Worm (Caenorhabditis elegans): ENCODE measurements around the gene nhr-141.

Gene nhr-141

ce11 chrV:7424336-7424735, 20.1 kb upstream of the nhr-141 start, which contains the start of gene F18E3.10:
Gene F18E3.10, minus strand, starts transcription at chrV:7424436.
- TF ChIP-seq gmeb-2 (tag; optimal IDR thresholded peaks at IDR 0.05) (no peak), dve-1 (tag; optimal IDR thresholded peaks at IDR 0.05) (no peak), ceh-19 (GFP tag; optimal IDR thresholded peaks at IDR 0.05) (no peak), C38D4.7 (GFP tag; optimal IDR thresholded peaks at IDR 0.05) (no peak), sox-4 (tag; optimal IDR thresholded peaks at IDR 0.05) (no peak), pax-1 (tag; optimal IDR thresholded peaks at IDR 0.05) (no peak), lin-11 (tag; optimal IDR thresholded peaks at IDR 0.05) (no peak), C08G9.2 (tag; optimal IDR thresholded peaks at IDR 0.05) (no peak), ceh-9 (tag; optimal IDR thresholded peaks at IDR 0.05) (no peak), K09A11.1 (tag; optimal IDR thresholded peaks at IDR 0.05; ENCODE audit: insufficient read depth) (no peak), K02D7.2 (tag; optimal IDR thresholded peaks at IDR 0.05) (no peak), ref-2 (tag; optimal IDR thresholded peaks at IDR 0.05) (no peak), tbx-2 (tag; optimal IDR thresholded peaks at IDR 0.05) (no peak), T23F11.4 (GFP tag; optimal IDR thresholded peaks at IDR 0.05) (no peak), ceh-48 (tag; optimal IDR thresholded peaks at IDR 0.05) (no peak), hlh-13 (GFP tag; optimal IDR thresholded peaks at IDR 0.05) (no peak), pha-4 (tag; optimal IDR thresholded peaks at IDR 0.05) (no peak), pha-2 (tag; optimal IDR thresholded peaks at IDR 0.05) (no peak), ceh-6 (GFP tag; optimal IDR thresholded peaks at IDR 0.05) (no peak)

- TF ChIP-seq che-1 (tag; optimal IDR thresholded peaks at IDR 0.05) (no peak), sdc-2 (tag; optimal IDR thresholded peaks at IDR 0.05) (no peak), F13H6.1 (tag; optimal IDR thresholded peaks at IDR 0.05) (no peak), ceh-30 (tag; optimal IDR thresholded peaks at IDR 0.05) (no peak), hlh-8 (tag; optimal IDR thresholded peaks at IDR 0.05) (no peak), T23F11.4 (GFP tag; optimal IDR thresholded peaks at IDR 0.05) (no peak), C08G9.2 (tag; optimal IDR thresholded peaks at IDR 0.05) (no peak), zip-5 (tag; optimal IDR thresholded peaks at IDR 0.05) (no peak), ahr-1 (tag; optimal IDR thresholded peaks at IDR 0.05) (no peak), ceh-6 (GFP tag; optimal IDR thresholded peaks at IDR 0.05) (no peak), elt-4 (tag; optimal IDR thresholded peaks at IDR 0.05) (no peak)
Observed at ce11 chrV:7426594-7426993, 17.9 kb upstream of the nhr-141 start, which contains the start of gene srw-68. Gene srw-68, minus strand, starts transcription at chrV:7426694.

- no peak for TF ChIP-seq ceh-18 (tag; optimal IDR thresholded peaks at IDR 0.05)
- no peak for TF ChIP-seq dmd-4 (tag; optimal IDR thresholded peaks at IDR 0.05; ENCODE audit: borderline replicate concordance)
- TF ChIP-seq pag-3 (tag; optimal IDR thresholded peaks at IDR 0.05; ENCODE audit: borderline replicate concordance): no peak
- TF ChIP-seq zip-5 (tag; optimal IDR thresholded peaks at IDR 0.05): no peak
- TF ChIP-seq K02D7.2 (tag; optimal IDR thresholded peaks at IDR 0.05): no peak
Observed at ce11 chrV:7428880-7429279, 15.6 kb upstream of the nhr-141 start, which contains the start of gene srw-69. Gene srw-69, minus strand, starts transcription at chrV:7428980.

DNA sequence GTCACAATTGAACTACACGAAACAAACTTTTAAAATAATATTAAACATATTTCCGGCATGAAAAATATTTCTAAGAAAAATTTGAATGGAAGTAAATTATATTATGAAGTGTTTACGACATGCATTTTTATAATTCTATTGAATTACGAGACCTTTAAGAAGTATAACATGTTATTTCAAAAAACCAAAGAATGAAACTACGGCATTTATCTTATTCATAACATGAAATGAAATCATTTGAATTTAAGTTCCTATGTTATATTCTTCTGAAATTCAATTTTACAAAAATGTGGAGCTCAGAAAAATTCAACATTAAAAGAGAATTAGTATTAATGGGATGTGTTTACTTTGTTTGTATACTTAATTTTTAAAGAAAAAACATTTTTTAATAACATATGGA, 13.4 kb upstream of the nhr-141 start, which contains the start of gene srw-71:
TSS of gene srw-71 (minus strand) at position 101 of the 400 bp plus-strand sequence.
- TF ChIP-seq zip-5 (tag; optimal IDR thresholded peaks at IDR 0.05) (no peak), ceh-19 (GFP tag; optimal IDR thresholded peaks at IDR 0.05) (no peak)

DNA sequence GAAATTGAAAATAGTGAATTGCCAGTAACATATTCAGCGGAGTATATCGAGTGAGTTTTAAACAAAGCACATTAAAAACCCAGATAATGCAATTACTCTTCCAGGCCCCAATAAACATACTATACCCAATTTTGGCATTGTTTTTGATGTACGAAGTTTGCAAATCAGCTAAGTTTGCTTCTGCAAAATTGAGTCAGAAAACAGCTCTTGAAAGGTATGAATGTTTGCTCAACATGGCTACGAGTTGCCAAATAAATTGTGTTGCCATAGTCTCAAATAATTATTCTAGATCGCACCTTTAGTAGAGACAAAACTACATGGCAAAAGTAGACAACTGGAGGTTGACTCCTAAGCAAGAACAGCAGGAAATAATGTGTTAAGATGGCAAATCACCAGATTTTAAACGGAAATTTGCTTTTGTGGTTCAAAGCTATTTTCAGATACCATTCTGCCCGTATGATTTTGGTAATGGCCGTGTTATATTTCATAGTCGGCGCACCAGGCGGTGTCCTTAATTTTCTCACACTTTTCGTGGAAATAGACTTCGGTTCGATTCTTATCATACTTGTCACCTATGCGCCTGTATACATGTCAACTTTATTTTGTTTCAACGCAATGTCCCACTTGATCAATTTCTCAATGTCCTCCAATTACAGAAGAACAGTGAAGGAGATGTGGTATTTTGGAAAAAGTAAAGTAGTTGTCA, 11.9 kb upstream of the nhr-141 start:
- TF ChIP-seq fkh-10 (GFP tag; optimal IDR thresholded peaks at IDR 0.05): no peak
- no peak for TF ChIP-seq pha-4 (tag; optimal IDR thresholded peaks at IDR 0.05)
- no peak for TF ChIP-seq pat-9 (tag; optimal IDR thresholded peaks at IDR 0.05)
- TF ChIP-seq ztf-16 (tag; optimal IDR thresholded peaks at IDR 0.05): no peak
- TF ChIP-seq madf-2 (tag; optimal IDR thresholded peaks at IDR 0.05): no peak
- TF ChIP-seq pros-1 (tag; optimal IDR thresholded peaks at IDR 0.05): no peak
- TF ChIP-seq C08G9.2 (tag; optimal IDR thresholded peaks at IDR 0.05): no peak
- TF ChIP-seq ceh-34 (tag; optimal IDR thresholded peaks at IDR 0.05): no peak
- no peak for TF ChIP-seq Y22D7AL.16 (tag; optimal IDR thresholded peaks at IDR 0.05)
- no peak for TF ChIP-seq tbx-2 (tag; optimal IDR thresholded peaks at IDR 0.05)
- TF ChIP-seq hlh-8 (tag; optimal IDR thresholded peaks at IDR 0.05): no peak
- no peak for TF ChIP-seq fkh-6 (tag; optimal IDR thresholded peaks at IDR 0.05)
- TF ChIP-seq F13H6.1 (tag; optimal IDR thresholded peaks at IDR 0.05): no peak
- TF ChIP-seq nfya-1 (tag; optimal IDR thresholded peaks at IDR 0.05): no peak
- TF ChIP-seq mec-3 (tag; optimal IDR thresholded peaks at IDR 0.05; ENCODE audit: borderline replicate concordance): no peak
- no peak for TF ChIP-seq odd-2 (tag; optimal IDR thresholded peaks at IDR 0.05)
- no peak for TF ChIP-seq K02D7.2 (tag; optimal IDR thresholded peaks at IDR 0.05)
- no peak for TF ChIP-seq ama-1 (optimal IDR thresholded peaks at IDR 0.05)
- TF ChIP-seq zip-5 (tag; optimal IDR thresholded peaks at IDR 0.05): no peak
- no peak for TF ChIP-seq hlh-13 (GFP tag; optimal IDR thresholded peaks at IDR 0.05)
